Fruit fly (Drosophila melanogaster) whole organism, embryonic: Measurements from ENCODE around the gene CG4459.

Experiments
- CG10274 ChIP-seq: fragments of 200-800 bp; sonication (Bioruptor generic); optimal IDR thresholded peaks from 3 replicates; lab custom pipeline; 2017; ENCODE audit warnings: missing biosample characterization, mild to moderate bottlenecking, missing genetic modification characterization
- CG11695 ChIP-seq: fragments of 200-800 bp; sonication (Bioruptor generic); IDR thresholded peaks from 3 replicates; pipeline ENCODE4 v1.3.6; 2022; ENCODE audit warnings: missing biosample characterization, missing genetic modification characterization
- CG13424 ChIP-seq: fragments of 200-800 bp; sonication (Bioruptor generic); optimal IDR thresholded peaks from 2 replicates; lab custom pipeline; 2019; ENCODE audit warnings: missing biosample characterization, mild to moderate bottlenecking, missing genetic modification characterization, moderate library complexity
- CG1603 ChIP-seq: fragments of 200-800 bp; sonication (Bioruptor generic); optimal IDR thresholded peaks from 2 replicates; lab custom pipeline; 2019; ENCODE audit warnings: missing biosample characterization, mild to moderate bottlenecking, missing genetic modification characterization, moderate library complexity
- CG1792 ChIP-seq: fragments of 200-800 bp; sonication (Bioruptor generic); optimal IDR thresholded peaks from 2 replicates; lab custom pipeline; 2016; ENCODE audit warnings: missing biosample characterization, missing genetic modification characterization
- CG18262 ChIP-seq: fragments of 200-800 bp; optimal IDR thresholded peaks from 3 replicates; lab custom pipeline; 2019; ENCODE audit warnings: missing biosample characterization, mild to moderate bottlenecking, missing genetic modification characterization, moderate library complexity
- CG18619 ChIP-seq: fragments of 200-800 bp; sonication (Bioruptor generic); optimal IDR thresholded peaks from 3 replicates; lab custom pipeline; 2017; ENCODE audit warnings: missing biosample characterization, mild to moderate bottlenecking, missing genetic modification characterization
- CG2202 ChIP-seq: fragments of 200-800 bp; sonication (Bioruptor generic); optimal IDR thresholded peaks from 2 replicates; lab custom pipeline; 2018; ENCODE audit warnings: missing biosample characterization, mild to moderate bottlenecking, missing genetic modification characterization
- CG2875 ChIP-seq: fragments of 200-800 bp; sonication (Bioruptor generic); optimal IDR thresholded peaks from 2 replicates; lab custom pipeline; 2017; ENCODE audit warnings: missing biosample characterization, mild to moderate bottlenecking, missing genetic modification characterization, missing genetic modification reagents
- CG31365 ChIP-seq: fragments of 200-800 bp; sonication (Bioruptor generic); optimal IDR thresholded peaks from 2 replicates; lab custom pipeline; 2018; ENCODE audit warnings: missing biosample characterization, mild to moderate bottlenecking, missing genetic modification characterization
- CG3838 ChIP-seq: fragments of 200-800 bp; sonication (Bioruptor generic); optimal IDR thresholded peaks from 3 replicates; lab custom pipeline; 2016; ENCODE audit warnings: missing biosample characterization, missing genetic modification characterization
- CG4328 ChIP-seq: fragments of 200-800 bp; sonication (Bioruptor generic); optimal IDR thresholded peaks from 3 replicates; lab custom pipeline; 2017; ENCODE audit warnings: missing biosample characterization, missing genetic modification reagents, missing genetic modification characterization
- CG7372 ChIP-seq: fragments of 200-800 bp; sonication (Bioruptor generic); IDR thresholded peaks from 2 replicates; pipeline ENCODE4 v1.3.6; 2022; ENCODE audit warnings: missing biosample characterization, missing genetic modification characterization
- CG7963 ChIP-seq: fragments of 200-800 bp; sonication (Bioruptor generic); IDR thresholded peaks from 3 replicates; pipeline ENCODE4 v1.3.6; 2022; ENCODE audit warnings: missing biosample characterization, missing genetic modification characterization; ENCODE audit not compliant: partially characterized antibody
- CG8924 ChIP-seq: fragments of 200-800 bp; optimal IDR thresholded peaks from 3 replicates; lab custom pipeline; 2019; ENCODE audit warnings: missing biosample characterization, mild to moderate bottlenecking, missing genetic modification characterization, moderate library complexity
- Camta ChIP-seq: fragments of 200-800 bp; sonication (Bioruptor generic); optimal IDR thresholded peaks from 2 replicates; lab custom pipeline; 2016; ENCODE audit warnings: missing biosample characterization, missing genetic modification characterization
- Elba2 ChIP-seq: fragments of 200-800 bp; sonication (Bioruptor generic); optimal IDR thresholded peaks from 3 replicates; lab custom pipeline; 2016; ENCODE audit warnings: missing biosample characterization, missing genetic modification characterization
- Fer1 ChIP-seq: fragments of 200-800 bp; sonication (Bioruptor generic); optimal IDR thresholded peaks from 2 replicates; lab custom pipeline; 2017; ENCODE audit warnings: missing biosample characterization, mild to moderate bottlenecking, missing genetic modification characterization
- H15 ChIP-seq: fragments of 200-800 bp; sonication (Bioruptor generic); IDR thresholded peaks from 3 replicates; pipeline ENCODE4 v1.3.6; 2022; ENCODE audit warnings: missing biosample characterization, missing genetic modification characterization
- HLH3B ChIP-seq: fragments of 200-800 bp; sonication (Bioruptor generic); IDR thresholded peaks from 2 replicates; pipeline ENCODE4 v1.3.6; 2022; ENCODE audit warnings: missing biosample characterization, missing genetic modification characterization
- Hey ChIP-seq: fragments of 200-800 bp; sonication (Bioruptor generic); optimal IDR thresholded peaks from 3 replicates; lab custom pipeline; 2018; ENCODE audit warnings: missing biosample characterization, mild to moderate bottlenecking, missing genetic modification characterization
- Hr51 ChIP-seq, 2 experiments: fragments of 200-800 bp; sonication (Bioruptor generic); optimal IDR thresholded peaks; 2 replicates in 1 of 2; 3 replicates in 1 of 2; lab custom pipeline; 2016 to 2018; ENCODE audit warnings: missing biosample characterization in 2 of 2, missing genetic modification characterization in 2 of 2, mild to moderate bottlenecking in 1 of 2, moderate library complexity in 1 of 2
- Jarid2 ChIP-seq: fragments of 200-800 bp; sonication (Bioruptor generic); optimal IDR thresholded peaks from 3 replicates; lab custom pipeline; 2017; ENCODE audit warnings: mild to moderate bottlenecking, missing biosample characterization, missing genetic modification reagents, missing genetic modification characterization
- NFAT ChIP-seq: fragments of 200-800 bp; sonication (Bioruptor generic); IDR thresholded peaks from 2 replicates; pipeline ENCODE4 v1.3.6; 2022; ENCODE audit warnings: missing biosample characterization, missing genetic modification characterization
- Oli ChIP-seq: fragments of 200-800 bp; sonication (Bioruptor generic); optimal IDR thresholded peaks from 2 replicates; lab custom pipeline; 2018; ENCODE audit warnings: missing biosample characterization, mild to moderate bottlenecking, missing genetic modification characterization, moderate library complexity
- Taf1 ChIP-seq: fragments of 200-800 bp; sonication (Bioruptor generic); IDR thresholded peaks from 2 replicates; pipeline ENCODE4 v1.3.6; 2022; ENCODE audit warnings: missing biosample characterization, missing genetic modification characterization
- Tbp ChIP-seq: fragments of >200 bp; optimal IDR thresholded peaks from 2 replicates; lab custom pipeline; 2018; ENCODE audit warnings: missing biosample characterization, missing genetic modification characterization
- ase ChIP-seq: fragments of 200-800 bp; sonication (Bioruptor generic); IDR thresholded peaks from 3 replicates; pipeline ENCODE4 v1.3.6; 2022; ENCODE audit warnings: missing biosample characterization, missing genetic modification characterization
- ash1 ChIP-seq: fragments of 200-800 bp; sonication (Bioruptor generic); optimal IDR thresholded peaks from 2 replicates; lab custom pipeline; 2018; ENCODE audit warnings: missing biosample characterization, mild to moderate bottlenecking, missing genetic modification characterization
- bcd ChIP-seq: fragments of 200-800 bp; sonication (Bioruptor generic); optimal IDR thresholded peaks from 2 replicates; lab custom pipeline; 2017; ENCODE audit warnings: missing biosample characterization, mild to moderate bottlenecking, missing genetic modification characterization
- chif ChIP-seq, 2 experiments: fragments of 200-800 bp; sonication (Bioruptor generic); optimal IDR thresholded peaks; 3 replicates each; lab custom pipeline; 2016; ENCODE audit warnings: missing biosample characterization in 2 of 2, missing genetic modification characterization in 2 of 2
- crp ChIP-seq, 2 experiments: fragments of 200-800 bp; sonication (Bioruptor generic); optimal IDR thresholded peaks; 2 replicates in 1 of 2; 3 replicates in 1 of 2; lab custom pipeline; 2017; ENCODE audit warnings: missing biosample characterization in 2 of 2, missing genetic modification characterization in 2 of 2, mild to moderate bottlenecking in 1 of 2, moderate library complexity in 1 of 2
- cwo ChIP-seq: fragments of 200-800 bp; sonication (Bioruptor generic); optimal IDR thresholded peaks from 3 replicates; lab custom pipeline; 2017; ENCODE audit warnings: missing biosample characterization, missing genetic modification characterization, mild to moderate bottlenecking, moderate library complexity, missing genetic modification reagents
- danr ChIP-seq: fragments of 200-800 bp; sonication (Bioruptor generic); IDR thresholded peaks from 2 replicates; pipeline ENCODE4 v1.3.6; 2022; ENCODE audit warnings: missing biosample characterization, missing genetic modification characterization
- dmrt11E ChIP-seq: fragments of 200-800 bp; sonication (Bioruptor generic); optimal IDR thresholded peaks from 3 replicates; lab custom pipeline; 2018; ENCODE audit warnings: missing biosample characterization, mild to moderate bottlenecking, missing genetic modification characterization, moderate library complexity
- emc ChIP-seq: fragments of 200-800 bp; sonication (Bioruptor generic); optimal IDR thresholded peaks from 2 replicates; lab custom pipeline; 2016; ENCODE audit warnings: missing biosample characterization, missing genetic modification characterization
- fd96Cb ChIP-seq: fragments of 200-800 bp; sonication (Bioruptor generic); optimal IDR thresholded peaks from 2 replicates; lab custom pipeline; 2018; ENCODE audit warnings: missing biosample characterization, mild to moderate bottlenecking, missing genetic modification characterization, moderate library complexity
- fru ChIP-seq: fragments of >200 bp; optimal IDR thresholded peaks from 2 replicates; lab custom pipeline; 2017
- fu2 ChIP-seq: fragments of 200-800 bp; sonication (Bioruptor generic); optimal IDR thresholded peaks from 2 replicates; lab custom pipeline; 2016; ENCODE audit warnings: missing biosample characterization, missing genetic modification characterization
- gce ChIP-seq: fragments of 200-800 bp; sonication (Bioruptor generic); IDR thresholded peaks from 3 replicates; pipeline ENCODE4 v1.3.6; 2022; ENCODE audit warnings: missing biosample characterization, missing genetic modification characterization
- h ChIP-seq: fragments of >200 bp; optimal IDR thresholded peaks from 2 replicates; lab custom pipeline; 2017
- hbn ChIP-seq: fragments of 200-800 bp; sonication (Bioruptor generic); IDR thresholded peaks from 2 replicates; pipeline ENCODE4 v1.3.6; 2022; ENCODE audit warnings: missing biosample characterization, missing genetic modification characterization; ENCODE audit not compliant: partially characterized antibody
- jumu ChIP-seq: fragments of 200-800 bp; sonication (Bioruptor generic); optimal IDR thresholded peaks from 3 replicates; lab custom pipeline; 2016; ENCODE audit warnings: missing biosample characterization, missing genetic modification characterization
- klu ChIP-seq: fragments of 200-800 bp; sonication (Bioruptor generic); IDR thresholded peaks from 2 replicates; pipeline ENCODE4 v1.3.6; 2022; ENCODE audit warnings: missing biosample characterization, missing genetic modification characterization
- lov ChIP-seq, 2 experiments: fragments of 200-800 bp in 1 of 2; fragments of >200 bp in 1 of 2; sonication (Bioruptor generic) in 1 of 2; IDR thresholded peaks in 1 of 2; optimal IDR thresholded peaks in 1 of 2; 2 replicates in 1 of 2; 3 replicates in 1 of 2; pipeline versions ENCODE4 v1.3.6 to Lab custom; 2017 to 2022; ENCODE audit warnings: missing biosample characterization in 1 of 2, missing genetic modification characterization in 1 of 2
- pb ChIP-seq: fragments of 200-800 bp; sonication (Bioruptor generic); optimal IDR thresholded peaks from 3 replicates; lab custom pipeline; 2016; ENCODE audit warnings: missing biosample characterization, missing genetic modification characterization
- ranshi ChIP-seq: fragments of 200-800 bp; sonication (Bioruptor generic); IDR thresholded peaks from 2 replicates; pipeline ENCODE4 v1.3.6; 2022; ENCODE audit warnings: missing biosample characterization, missing genetic modification characterization
- sd ChIP-seq: fragments of 200-800 bp; sonication (Bioruptor generic); optimal IDR thresholded peaks from 3 replicates; lab custom pipeline; 2018; ENCODE audit warnings: missing biosample characterization, mild to moderate bottlenecking, missing genetic modification characterization, moderate library complexity
- sisA ChIP-seq: fragments of 200-800 bp; sonication (Bioruptor generic); IDR thresholded peaks from 2 replicates; pipeline ENCODE4 v1.3.6; 2022; ENCODE audit warnings: missing biosample characterization, missing genetic modification characterization
- tgo ChIP-seq: fragments of 200-800 bp; sonication (Bioruptor generic); IDR thresholded peaks from 3 replicates; pipeline ENCODE4 v1.3.6; 2022; ENCODE audit warnings: missing biosample characterization, missing genetic modification characterization

Gene CG4459

dm6 chr3R:19892046-19892445 lies 36.4 kb downstream of the CG4459 start (continued):
- peak; percentile 76 for TF ChIP-seq fd96Cb (tag; lab: Kevin White, UChicago)
- no peak for TF ChIP-seq ash1 (GFP tag; lab: Kevin White, UChicago)
- no peak for TF ChIP-seq Hey
- TF ChIP-seq Camta (GFP tag; lab: Kevin White, UChicago): peak; percentile 42
- no peak for TF ChIP-seq Elba2 (GFP tag; lab: Kevin White, UChicago)
- TF ChIP-seq Oli (tag; lab: Kevin White, UChicago): peak; percentile 77
- no peak for TF ChIP-seq crp (GFP tag; optimal IDR thresholded peaks at IDR 0.05; lab: Kevin White, UChicago)
- peak; percentile 78 for TF ChIP-seq CG18262
- TF ChIP-seq H15 (GFP tag; lab: Robert Waterston, UW): peak; percentile 68
- peak; percentile 11 to 76 for TF ChIP-seq Hr51 (GFP tag; optimal IDR thresholded peaks at IDR 0.05; lab: Kevin White, UChicago)
- TF ChIP-seq CG1792 (GFP tag; lab: Kevin White, UChicago): peak; percentile 65
- TF ChIP-seq ranshi (GFP tag; lab: Robert Waterston, UW): peak; percentile 64; the same call in 1 of the 2 replicates
- no peak for TF ChIP-seq Tbp (GFP tag; lab: Kevin White, UChicago)
- TF ChIP-seq jumu: peak; percentile 80
- TF ChIP-seq CG4328 (GFP tag; lab: Kevin White, UChicago): peak; percentile 65
- peak; percentile 24 for TF ChIP-seq CG2875 (GFP tag; lab: Kevin White, UChicago)
- TF ChIP-seq hbn (GFP tag; lab: Robert Waterston, UW): no peak
- TF ChIP-seq emc (GFP tag; lab: Kevin White, UChicago): peak; percentile 58
- no peak for TF ChIP-seq lov (optimal IDR thresholded peaks at IDR 0.05; lab: Kevin White, UChicago)
- 0 out of 3 replicates have a peak, but pooled peaks have one; percentile 47 for TF ChIP-seq lov (GFP tag; IDR thresholded peaks at IDR 0.05; lab: Robert Waterston, UW)
- peak; percentile 89 for TF ChIP-seq CG1603 (tag; lab: Kevin White, UChicago)
- peak; percentile 78 for TF ChIP-seq CG7372 (GFP tag; lab: Robert Waterston, UW)
- peak; percentile 37 for TF ChIP-seq CG31365 (tag; lab: Kevin White, UChicago)
- peak; percentile 81 for TF ChIP-seq CG11695
- TF ChIP-seq CG2202 (tag; lab: Kevin White, UChicago): peak; percentile 13
- TF ChIP-seq bcd (GFP tag; lab: Kevin White, UChicago): peak; percentile 68
- peak; percentile 18 for TF ChIP-seq fu2 (GFP tag; lab: Kevin White, UChicago)
- peak; percentile 46 for TF ChIP-seq sd (tag; lab: Kevin White, UChicago)
- peak; percentile 41 for TF ChIP-seq Jarid2 (GFP tag; lab: Kevin White, UChicago)
- TF ChIP-seq h (lab: Kevin White, UChicago): no peak
- TF ChIP-seq NFAT (GFP tag; lab: Robert Waterston, UW): peak; percentile 55; the same call in 1 of the 2 replicates
- TF ChIP-seq dmrt11E: peak; percentile 60
- TF ChIP-seq Fer1 (GFP tag; lab: Kevin White, UChicago): peak; percentile 80
- peak; percentile 34; the same call in 1 of the 3 replicates for TF ChIP-seq CG7963
- TF ChIP-seq pb (GFP tag; lab: Kevin White, UChicago): peak; percentile 74
- TF ChIP-seq ase (GFP tag; lab: Robert Waterston, UW): peak; percentile 34; the same call in 1 of the 3 replicates
- TF ChIP-seq chif (GFP tag; optimal IDR thresholded peaks at IDR 0.05; lab: Kevin White, UChicago): peak; percentile 35 to 52
- TF ChIP-seq CG3838 (GFP tag; lab: Kevin White, UChicago): no peak
- peak; percentile 71 for TF ChIP-seq sisA (GFP tag; lab: Robert Waterston, UW)
- peak; percentile 69; the same call in 2 of the 3 replicates for TF ChIP-seq gce (GFP tag; lab: Robert Waterston, UW)
- peak; percentile 64 for TF ChIP-seq tgo (GFP tag; lab: Robert Waterston, UW)
- TF ChIP-seq danr (GFP tag; lab: Robert Waterston, UW): no peak
- peak; percentile 52; the same call in 1 of the 2 replicates for TF ChIP-seq HLH3B (GFP tag; lab: Robert Waterston, UW)
- TF ChIP-seq CG18619: peak; percentile 39
- peak; percentile 50 for TF ChIP-seq CG10274 (GFP tag; lab: Kevin White, UChicago)
- TF ChIP-seq cwo (GFP tag; lab: Kevin White, UChicago): peak; percentile 46
- TF ChIP-seq CG13424 (tag; lab: Kevin White, UChicago): peak; percentile 68
- TF ChIP-seq klu (GFP tag; lab: Robert Waterston, UW): peak; percentile 50; the same call in 1 of the 2 replicates
- TF ChIP-seq fru (lab: Kevin White, UChicago): no peak
- no peak for TF ChIP-seq CG8924 (tag; lab: Kevin White, UChicago)
- TF ChIP-seq Taf1 (GFP tag; lab: Robert Waterston, UW): no peak; the same call in 1 of the 2 replicates
